Worm (Caenorhabditis elegans): ENCODE measurements around the gene twk-13.

- no peak for TF ChIP-seq him-1 (tag; optimal IDR thresholded peaks at IDR 0.05)
- no peak for TF ChIP-seq dao-5 (tag; optimal IDR thresholded peaks at IDR 0.05)
- TF ChIP-seq W03F9.2 (tag; optimal IDR thresholded peaks at IDR 0.05): no peak
Observed at ce11 chrV:12365104-12365503, 27.3 kb upstream of the twk-13 start, which contains the start of gene fipr-2.

Data from whole organism, L4/young adult.